Fruit fly (Drosophila melanogaster): ENCODE data around the gene Sfp24Bb.

The Sfp24Bb gene

DNA sequence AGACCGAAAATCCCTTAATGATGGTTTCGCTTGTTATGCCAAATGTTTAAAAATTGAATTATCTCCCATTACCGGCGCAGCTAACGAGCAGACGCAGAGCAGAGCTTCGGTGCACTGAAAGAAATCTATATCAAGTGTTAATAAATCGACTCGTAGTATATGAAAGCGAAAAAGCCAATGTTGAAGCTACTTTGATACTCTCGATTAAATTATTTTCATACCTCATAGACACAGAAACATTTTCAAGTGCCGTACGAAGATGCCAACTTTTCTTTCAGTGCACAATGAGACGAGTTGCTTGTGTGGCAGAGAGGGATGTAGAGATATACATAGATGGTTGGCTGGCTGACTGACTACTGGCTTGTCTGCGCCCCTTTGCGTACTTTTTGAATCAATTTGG is 6.2 kb upstream of the Sfp24Bb start:
- TF ChIP-seq EcR (GFP tag; optimal IDR thresholded peaks at IDR 0.05) (no peak), CG8478 (optimal IDR thresholded peaks at IDR 0.05) (no peak), pan (optimal IDR thresholded peaks at IDR 0.05) (no peak), usp (GFP tag; optimal IDR thresholded peaks at IDR 0.05) (no peak), psq (optimal IDR thresholded peaks at IDR 0.05) (no peak), Dll (optimal IDR thresholded peaks at IDR 0.05) (no peak)

DNA sequence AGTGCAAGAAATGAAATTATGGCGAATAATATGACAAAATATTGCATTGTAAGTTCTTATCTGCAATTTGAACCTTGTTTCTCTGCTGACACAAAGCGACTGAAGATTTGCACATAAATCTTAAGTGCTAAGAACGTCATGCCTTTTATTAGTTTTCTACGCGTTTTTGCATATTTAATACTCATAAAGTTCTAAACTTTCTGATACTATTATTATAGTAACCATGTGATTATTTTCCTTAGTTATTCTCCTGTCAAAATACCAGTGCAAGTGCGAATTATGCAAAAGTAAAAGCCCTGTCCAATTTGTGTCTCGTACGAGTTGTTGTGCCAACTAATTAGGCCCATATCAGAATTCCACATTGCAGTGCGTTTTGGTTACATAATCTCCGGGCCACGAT is 906 bp upstream of the Sfp24Bb start, which contains the start of gene Sfp24Bc:
Sfp24Bc (minus strand) TSS at position 101 of the 400 bp plus-strand sequence.
- no peak for TF ChIP-seq usp (GFP tag; optimal IDR thresholded peaks at IDR 0.05)

DNA sequence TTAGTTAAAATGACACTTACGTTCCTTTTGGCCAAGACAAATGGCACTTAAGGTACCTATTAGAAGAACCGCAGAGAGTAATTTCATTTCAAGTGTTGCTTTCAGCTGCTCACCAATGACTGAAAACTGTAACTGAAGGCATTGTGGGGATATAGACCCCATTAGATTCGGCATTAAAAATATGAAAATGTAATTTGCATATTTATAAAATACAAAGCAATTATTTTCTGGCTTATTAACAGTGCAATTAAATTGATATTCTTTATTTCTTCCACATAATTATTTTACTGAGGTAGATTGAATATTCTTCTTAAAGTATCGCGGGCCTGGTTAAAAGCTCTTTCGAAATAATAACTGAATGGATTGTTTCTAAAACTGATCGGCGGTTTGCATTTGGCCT is 541 bp downstream of the Sfp24Bb start, which contains the start of gene Sfp24Bd:
Sfp24Bd (minus strand) TSS at position 101 of the 400 bp plus-strand sequence.
- TF ChIP-seq psq (optimal IDR thresholded peaks at IDR 0.05) (no peak), EcR (GFP tag; optimal IDR thresholded peaks at IDR 0.05) (no peak), Dll (optimal IDR thresholded peaks at IDR 0.05) (no peak), CG8478 (optimal IDR thresholded peaks at IDR 0.05) (no peak)

DNA sequence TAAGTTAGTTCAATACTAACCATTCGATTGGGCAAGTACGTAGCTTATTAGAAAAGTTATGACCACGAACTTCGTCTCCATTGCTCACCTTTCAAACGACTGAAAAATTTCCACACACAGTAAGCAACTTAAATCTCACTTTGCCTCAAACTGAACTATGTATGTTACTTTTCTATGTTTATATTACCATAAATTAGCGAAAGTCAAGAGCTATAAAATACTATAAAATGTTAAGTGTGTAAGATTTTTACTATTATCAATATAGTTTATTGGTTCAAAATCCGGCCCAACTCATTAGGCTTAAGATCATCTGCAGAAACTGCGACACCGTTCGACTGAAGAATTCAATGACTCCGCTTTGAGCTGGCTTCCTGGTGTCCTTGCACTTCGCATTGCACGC is 1.1 kb downstream of the Sfp24Bb start, which contains the start of gene Sfp24Ba:
Sfp24Ba (minus strand) TSS at position 101 of the 400 bp plus-strand sequence.
- TF ChIP-seq CG8478 (optimal IDR thresholded peaks at IDR 0.05) (no peak), pan (optimal IDR thresholded peaks at IDR 0.05) (no peak), usp (GFP tag; optimal IDR thresholded peaks at IDR 0.05) (no peak), psq (optimal IDR thresholded peaks at IDR 0.05) (no peak), EcR (GFP tag; optimal IDR thresholded peaks at IDR 0.05) (no peak), Dll (optimal IDR thresholded peaks at IDR 0.05) (no peak)

DNA sequence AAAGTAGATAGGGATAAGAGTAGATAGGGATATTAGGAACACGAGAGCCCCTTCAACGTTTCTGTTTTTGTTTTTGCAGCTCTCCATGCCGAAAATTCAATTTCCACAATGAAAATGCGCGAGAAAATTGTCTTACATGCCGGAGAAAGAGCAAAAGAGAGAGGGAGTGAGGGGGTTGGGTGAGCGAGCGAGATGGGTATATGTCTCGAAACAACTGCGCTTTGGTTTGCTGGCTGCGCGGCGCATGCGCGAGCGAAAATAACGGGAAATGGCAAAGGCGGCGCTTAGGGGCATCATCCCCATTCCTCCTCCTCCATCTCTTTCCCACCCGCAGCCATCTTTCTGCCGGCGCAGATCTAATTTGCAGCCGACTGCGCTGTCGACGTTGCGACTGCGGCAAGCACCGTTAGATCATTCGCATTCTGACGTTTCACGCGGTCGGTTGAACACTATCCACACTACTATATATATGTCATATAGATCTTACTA is 7.2 kb downstream of the Sfp24Bb start, which contains the start of gene Drgx:
Drgx (plus strand) TSS at position 439 of the 489 bp plus-strand sequence.
- TF ChIP-seq usp (GFP tag; optimal IDR thresholded peaks at IDR 0.05) (no peak), psq (optimal IDR thresholded peaks at IDR 0.05) (no peak), pan (optimal IDR thresholded peaks at IDR 0.05) (no peak), CG8478 (optimal IDR thresholded peaks at IDR 0.05) (no peak), EcR (GFP tag; optimal IDR thresholded peaks at IDR 0.05) (no peak), Dll (optimal IDR thresholded peaks at IDR 0.05) (no peak)

DNA sequence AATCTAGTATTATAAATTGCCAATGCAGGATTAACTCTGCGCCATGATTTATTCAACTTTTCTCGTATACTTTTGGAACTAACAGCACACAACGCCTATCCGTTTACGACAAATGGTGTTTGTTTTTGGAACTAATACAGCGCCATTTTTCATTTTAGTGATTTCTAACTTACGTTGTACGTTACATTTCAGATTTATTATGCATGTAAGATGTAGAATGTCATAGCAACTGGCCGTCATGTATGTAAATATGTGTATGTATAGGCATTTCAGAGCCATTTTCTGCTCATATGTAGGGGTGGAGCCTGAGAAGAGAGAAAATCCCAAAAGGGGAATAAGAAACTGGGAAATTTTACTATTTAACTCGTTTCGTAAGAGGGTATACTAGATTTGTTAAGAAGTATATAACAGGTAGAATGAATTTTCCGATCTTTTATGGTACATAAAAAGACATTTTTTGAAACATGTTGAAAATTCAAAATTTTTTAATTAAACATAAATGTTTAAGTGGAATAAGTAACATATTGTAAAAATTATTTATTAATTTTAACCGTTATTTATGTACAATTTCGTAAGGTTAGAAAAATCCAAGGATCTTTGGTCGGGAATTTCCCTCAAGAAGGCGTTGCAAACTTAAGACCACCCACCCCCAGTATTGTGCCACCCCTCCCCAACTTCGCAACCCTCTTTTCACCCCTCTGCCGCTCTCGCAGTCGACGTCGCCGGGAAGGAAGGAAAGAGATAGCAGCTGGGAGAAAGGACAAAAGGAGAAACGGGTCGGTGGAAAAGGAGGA is 12.0 kb downstream of the Sfp24Bb start:
- TF ChIP-seq pan (optimal IDR thresholded peaks at IDR 0.05), result no peak
- TF ChIP-seq EcR (GFP tag; optimal IDR thresholded peaks at IDR 0.05), result no peak
- TF ChIP-seq Dll (optimal IDR thresholded peaks at IDR 0.05), result no peak

DNA sequence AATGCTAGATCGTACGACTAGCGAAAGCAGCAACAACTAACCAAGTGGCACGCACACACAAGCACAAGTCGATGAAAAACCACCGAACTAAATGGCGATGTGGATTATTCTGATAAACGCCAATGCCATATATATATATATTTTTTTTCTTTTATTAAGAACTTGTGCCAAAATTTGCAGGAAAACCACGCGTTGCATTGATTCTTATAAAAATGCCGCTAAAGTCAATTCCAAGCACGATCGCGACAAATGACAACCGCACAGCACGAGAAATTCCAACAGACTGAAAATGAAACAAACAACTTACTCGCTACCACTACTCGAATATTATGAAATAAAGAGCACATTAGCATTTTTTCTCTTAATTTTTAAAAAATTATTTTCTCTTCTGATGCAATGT is 12.9 kb downstream of the Sfp24Bb start, which contains the start of gene for:
for (minus strand) TSS at position 287 of the 400 bp plus-strand sequence.
- no peak for TF ChIP-seq pan (optimal IDR thresholded peaks at IDR 0.05)
- no peak for TF ChIP-seq psq (optimal IDR thresholded peaks at IDR 0.05)
- no peak for TF ChIP-seq CG8478 (optimal IDR thresholded peaks at IDR 0.05)
- TF ChIP-seq EcR (GFP tag; optimal IDR thresholded peaks at IDR 0.05), result no peak
- no peak for TF ChIP-seq usp (GFP tag; optimal IDR thresholded peaks at IDR 0.05)
- TF ChIP-seq Dll (optimal IDR thresholded peaks at IDR 0.05), result no peak

DNA sequence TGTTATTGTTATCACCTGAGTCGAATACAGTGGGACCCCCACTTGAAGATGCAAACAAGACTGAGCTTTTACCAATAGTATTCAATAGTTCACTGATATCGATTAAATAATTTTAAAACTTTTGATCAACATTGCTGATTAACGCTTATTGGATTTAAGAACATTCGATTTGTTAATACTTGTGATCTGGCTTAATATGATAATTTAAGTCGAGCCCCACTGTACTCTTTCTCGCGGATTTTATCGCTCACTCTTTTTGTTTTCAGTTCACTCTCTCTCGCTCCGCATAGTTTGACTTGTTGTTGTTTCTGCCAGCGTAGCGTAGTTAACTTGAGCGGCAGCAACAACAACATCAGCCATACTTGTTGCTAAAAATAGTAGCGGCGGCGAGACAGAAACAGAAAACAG is 13.9 kb downstream of the Sfp24Bb start:
- TF ChIP-seq usp (GFP tag; optimal IDR thresholded peaks at IDR 0.05) (no peak), Dll (optimal IDR thresholded peaks at IDR 0.05) (no peak), psq (optimal IDR thresholded peaks at IDR 0.05) (no peak), CG8478 (optimal IDR thresholded peaks at IDR 0.05) (no peak), pan (optimal IDR thresholded peaks at IDR 0.05) (no peak), EcR (GFP tag; optimal IDR thresholded peaks at IDR 0.05) (no peak)

DNA sequence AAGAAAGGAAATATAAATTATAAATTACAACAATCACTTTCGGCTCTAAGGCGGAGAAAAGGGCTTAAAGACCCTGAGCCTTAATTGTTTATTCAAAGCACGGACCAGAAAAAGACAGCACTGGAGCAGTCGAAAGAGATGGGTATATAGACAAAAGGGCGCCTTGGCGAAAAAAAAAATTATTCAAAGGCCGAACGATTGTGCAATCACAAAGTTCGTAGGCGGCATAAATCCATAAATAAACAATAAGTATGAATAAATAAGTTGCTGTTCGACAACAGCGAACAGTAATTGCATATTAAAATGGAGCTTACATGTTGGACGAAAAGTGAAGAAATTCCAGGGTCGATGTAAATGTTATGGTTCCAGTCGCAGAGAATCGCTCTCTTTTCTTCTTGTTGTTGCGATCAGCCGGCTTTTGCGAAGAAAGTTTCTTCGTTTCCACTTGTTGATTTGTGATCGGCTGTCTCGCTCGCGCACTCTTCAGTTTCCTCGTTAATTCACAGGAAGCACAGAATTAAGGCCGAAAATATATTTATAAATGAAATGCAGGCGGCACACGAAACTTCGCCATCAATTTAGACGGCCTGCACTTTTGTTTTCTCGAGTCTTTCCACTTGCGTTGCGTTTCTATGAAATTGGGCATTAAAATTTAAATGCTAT is 14.5 kb downstream of the Sfp24Bb start:
- TF ChIP-seq pan (optimal IDR thresholded peaks at IDR 0.05), result no peak
- TF ChIP-seq EcR (GFP tag; optimal IDR thresholded peaks at IDR 0.05), result no peak
- TF ChIP-seq usp (GFP tag; optimal IDR thresholded peaks at IDR 0.05), result no peak
- no peak for TF ChIP-seq Dll (optimal IDR thresholded peaks at IDR 0.05)

DNA sequence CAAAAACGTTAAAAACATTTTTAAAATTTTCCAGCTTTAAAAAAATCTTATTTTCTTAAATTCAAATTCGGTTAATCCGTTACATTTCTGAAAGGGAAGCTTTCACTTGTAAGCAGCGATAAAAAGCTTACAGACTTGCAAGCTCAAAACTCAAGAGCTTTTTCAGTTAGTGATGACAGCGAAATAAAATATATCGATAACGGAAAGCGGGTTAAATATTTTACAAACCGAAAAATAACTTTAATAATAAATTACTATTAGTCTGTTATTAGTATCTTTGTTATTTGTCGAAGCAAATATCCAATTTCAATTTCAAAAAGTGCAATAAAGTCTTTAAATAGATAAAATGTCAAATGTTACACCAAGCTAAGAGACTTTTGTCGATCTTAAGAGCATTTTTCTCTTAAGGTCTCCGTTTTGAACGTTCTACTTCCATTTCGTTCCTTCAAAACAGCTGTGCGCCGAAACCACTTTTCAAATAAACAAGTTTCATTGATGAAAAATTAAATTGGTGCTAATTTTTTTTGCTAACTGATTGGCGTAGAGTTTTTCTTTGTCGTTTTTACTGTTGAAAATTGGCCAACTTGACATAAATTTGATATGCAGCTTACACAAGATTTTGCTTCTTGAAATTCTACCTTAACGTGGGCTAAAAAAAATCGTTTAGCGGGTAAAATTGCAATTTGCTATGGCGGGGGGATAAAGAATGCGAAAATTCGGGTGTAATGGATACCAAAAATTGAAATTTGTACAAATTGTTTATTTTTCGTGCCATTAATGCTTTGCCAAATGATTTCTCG is 21.2 kb downstream of the Sfp24Bb start:
- TF ChIP-seq EcR (GFP tag; optimal IDR thresholded peaks at IDR 0.05) (no peak), CG8478 (optimal IDR thresholded peaks at IDR 0.05) (no peak), usp (GFP tag; optimal IDR thresholded peaks at IDR 0.05) (no peak), pan (optimal IDR thresholded peaks at IDR 0.05) (no peak), psq (optimal IDR thresholded peaks at IDR 0.05) (no peak), Dll (optimal IDR thresholded peaks at IDR 0.05) (no peak)

DNA sequence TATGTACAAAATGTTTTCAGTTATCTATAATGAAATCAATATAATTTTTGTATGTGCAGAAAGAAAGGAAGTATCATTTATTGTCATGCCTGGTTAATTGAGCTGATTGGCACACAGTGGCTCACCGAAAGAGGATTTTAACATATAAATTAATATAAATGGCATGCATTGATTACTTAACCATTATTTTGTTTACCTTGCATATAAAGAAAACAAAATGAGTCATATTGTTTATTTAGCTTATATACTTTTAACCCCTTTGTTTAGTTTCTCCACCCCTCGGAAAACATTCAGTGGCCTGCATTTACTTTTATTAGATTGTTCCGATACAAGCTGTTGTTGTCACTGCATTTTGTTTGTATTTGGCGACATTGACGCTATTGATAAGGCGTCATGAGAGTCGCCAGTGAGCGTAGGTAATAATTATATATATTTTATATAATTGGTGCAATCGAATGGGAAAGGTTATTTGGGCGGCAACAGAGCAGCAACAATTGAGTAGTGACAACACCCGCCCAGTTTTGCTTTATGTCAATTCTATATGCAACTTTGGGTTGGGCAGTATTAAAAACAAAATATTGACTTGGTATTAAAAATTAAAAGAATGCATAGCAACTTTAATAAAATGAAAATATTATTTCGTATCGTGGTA is 21.9 kb downstream of the Sfp24Bb start:
- TF ChIP-seq CG8478 (optimal IDR thresholded peaks at IDR 0.05) (no peak), pan (optimal IDR thresholded peaks at IDR 0.05) (no peak), psq (optimal IDR thresholded peaks at IDR 0.05) (no peak), Dll (optimal IDR thresholded peaks at IDR 0.05) (no peak), usp (GFP tag; optimal IDR thresholded peaks at IDR 0.05) (no peak), EcR (GFP tag; optimal IDR thresholded peaks at IDR 0.05) (no peak)

All from whole organism.